Worm (Caenorhabditis elegans) whole organism, L4 larva: ENCODE measurements around the gene F47C12.13.

Experiments used
- D1046.2 ChIP-seq: fragments of 200-800 bp; sonication (Bioruptor generic); IDR thresholded peaks from 2 replicates; pipeline ENCODE4 v1.3.6; 2022; ENCODE audit warnings: missing genetic modification characterization, missing compliant biosample characterization
- F10B5.3 ChIP-seq: sonication (generic microtip); optimal IDR thresholded peaks from 2 replicates; lab custom pipeline; 2016; ENCODE audit warnings: mild to moderate bottlenecking, missing genetic modification characterization, missing compliant biosample characterization
- F26F4.8 ChIP-seq: fragments of 200-800 bp; sonication (Bioruptor generic); conservative IDR thresholded peaks from 2 replicates; pipeline ENCODE4 v1.3.6; 2022; ENCODE audit warnings: missing genetic modification characterization, missing compliant biosample characterization
- F37D6.2 ChIP-seq: sonication (generic microtip); optimal IDR thresholded peaks from 2 replicates; lab custom pipeline; 2016; ENCODE audit warnings: mild to moderate bottlenecking, missing genetic modification characterization, missing compliant biosample characterization
- F44E2.7 ChIP-seq: fragments of 200-800 bp; sonication (Bioruptor generic); IDR thresholded peaks from 2 replicates; pipeline ENCODE4 v2.1.2; 2022; ENCODE audit warnings: missing genetic modification characterization, missing compliant biosample characterization
- R02D3.7 ChIP-seq: fragments of 150-350 bp; sonication (generic microtip); optimal IDR thresholded peaks from 3 replicates; lab custom pipeline; 2014; ENCODE audit warnings: missing biosample characterization, missing genetic modification characterization
- Y5F2A.4 ChIP-seq: fragments of 200-800 bp; sonication (Bioruptor generic); optimal IDR thresholded peaks from 2 replicates; lab custom pipeline; 2018; ENCODE audit warnings: mild to moderate bottlenecking, missing genetic modification characterization, missing compliant biosample characterization
- ZK337.2 ChIP-seq: fragments of 200-800 bp; sonication (Bioruptor generic); IDR thresholded peaks from 2 replicates; pipeline ENCODE4 v1.3.6; 2022; ENCODE audit warnings: missing genetic modification reagents, missing genetic modification characterization, missing compliant biosample characterization
- aha-1 ChIP-seq: fragments of 150-350 bp; peaks from one replicate; lab custom pipeline; 2014; ENCODE audit warnings: missing biosample characterization, missing genetic modification characterization
- aly-2 ChIP-seq: sonication (generic microtip); optimal IDR thresholded peaks from 2 replicates; lab custom pipeline; 2018; ENCODE audit warnings: missing biosample characterization, missing genetic modification characterization
- arid-1 ChIP-seq: fragments of 200-800 bp; sonication (Bioruptor generic); conservative IDR thresholded peaks from 2 replicates; pipeline ENCODE4 v1.3.6; 2022; ENCODE audit warnings: missing genetic modification reagents, missing genetic modification characterization, missing compliant biosample characterization
- attf-4 ChIP-seq: sonication (generic microtip); optimal IDR thresholded peaks from 3 replicates; lab custom pipeline; 2017; ENCODE audit warnings: missing biosample characterization, missing genetic modification characterization
- ceh-28 ChIP-seq: fragments of 150-350 bp; optimal IDR thresholded peaks from 2 replicates; lab custom pipeline; 2014; ENCODE audit warnings: missing biosample characterization, missing genetic modification reagents, missing genetic modification characterization
- ceh-44 ChIP-seq: fragments of 200-800 bp; sonication (Bioruptor generic); IDR thresholded peaks from 2 replicates; pipeline ENCODE4 v1.3.6; 2022; ENCODE audit warnings: missing genetic modification reagents, missing genetic modification characterization, missing compliant biosample characterization
- ces-1 ChIP-seq: fragments of 150-350 bp; sonication (generic microtip); optimal IDR thresholded peaks from 4 replicates; lab custom pipeline; 2014; ENCODE audit warnings: missing biosample characterization, missing genetic modification reagents, missing genetic modification characterization
- daf-19 ChIP-seq: fragments of 200-800 bp; sonication (Bioruptor generic); conservative IDR thresholded peaks from 2 replicates; pipeline ENCODE4 v1.3.6; 2022; ENCODE audit warnings: missing genetic modification characterization, missing compliant biosample characterization
- daf-8 ChIP-seq: fragments of 200-800 bp; sonication (Bioruptor generic); IDR thresholded peaks from 2 replicates; pipeline ENCODE4 v1.3.6; 2022; ENCODE audit warnings: missing genetic modification characterization, missing compliant biosample characterization
- dmd-6 ChIP-seq: fragments of 200-800 bp; sonication (Bioruptor generic); IDR thresholded peaks from 2 replicates; pipeline ENCODE4 v1.3.6; 2022; ENCODE audit warnings: missing genetic modification reagents, missing genetic modification characterization, missing compliant biosample characterization
- dmd-8 ChIP-seq: fragments of 200-800 bp; sonication (Bioruptor generic); IDR thresholded peaks from 2 replicates; pipeline ENCODE4 v1.3.6; 2022; ENCODE audit warnings: missing genetic modification characterization, missing compliant biosample characterization
- dmd-9 ChIP-seq: fragments of 200-800 bp; sonication (Bioruptor generic); IDR thresholded peaks from 2 replicates; pipeline ENCODE4 v1.3.6; 2022; ENCODE audit warnings: missing genetic modification reagents, missing genetic modification characterization, missing compliant biosample characterization
- dpl-1 ChIP-seq: fragments of 150-350 bp; optimal IDR thresholded peaks from 2 replicates; lab custom pipeline; 2014; ENCODE audit warnings: missing biosample characterization, missing genetic modification reagents, missing genetic modification characterization
- fkh-10 ChIP-seq: fragments of 150-350 bp; optimal IDR thresholded peaks from 2 replicates; lab custom pipeline; 2014; ENCODE audit warnings: missing biosample characterization, missing genetic modification reagents, missing genetic modification characterization
- gei-8 ChIP-seq: fragments of 200-800 bp; sonication (Bioruptor generic); optimal IDR thresholded peaks from 2 replicates; lab custom pipeline; 2018; ENCODE audit warnings: mild to moderate bottlenecking, missing genetic modification characterization, missing compliant biosample characterization
- lim-7 ChIP-seq: fragments of 200-800 bp; sonication (Bioruptor generic); IDR thresholded peaks from 2 replicates; pipeline ENCODE4 v1.3.6; 2022; ENCODE audit warnings: missing genetic modification characterization, missing compliant biosample characterization
- lin-1 ChIP-seq: fragments of 200-800 bp; sonication (Bioruptor generic); IDR thresholded peaks from 2 replicates; pipeline ENCODE4 v1.3.6; 2022; ENCODE audit warnings: missing genetic modification reagents, missing genetic modification characterization, missing compliant biosample characterization
- lin-15B ChIP-seq: fragments of 150-350 bp; sonication (generic microtip); optimal IDR thresholded peaks from 3 replicates; lab custom pipeline; 2014; ENCODE audit warnings: missing biosample characterization, missing genetic modification characterization
- lin-38 ChIP-seq: fragments of 200-800 bp; sonication (Bioruptor generic); IDR thresholded peaks from 2 replicates; pipeline ENCODE4 v1.3.6; 2022; ENCODE audit warnings: missing genetic modification reagents, missing genetic modification characterization, missing compliant biosample characterization
- lin-39 ChIP-seq: fragments of 150-350 bp; optimal IDR thresholded peaks from 2 replicates; lab custom pipeline; 2014; ENCODE audit warnings: missing biosample characterization, missing genetic modification reagents, missing genetic modification characterization
- lir-3 ChIP-seq: sonication (generic microtip); optimal IDR thresholded peaks from 2 replicates; lab custom pipeline; 2016; ENCODE audit warnings: mild to moderate bottlenecking, missing genetic modification characterization, missing compliant biosample characterization
- madf-9 ChIP-seq: fragments of 200-800 bp; sonication (Bioruptor generic); conservative IDR thresholded peaks from 2 replicates; pipeline ENCODE4 v1.3.6; 2022; ENCODE audit warnings: missing genetic modification reagents, missing genetic modification characterization, missing compliant biosample characterization
- mdl-1 ChIP-seq, 2 experiments: fragments of 150-350 bp in 1 of 2; sonication (generic microtip) in 1 of 2; optimal IDR thresholded peaks; 2 replicates each; lab custom pipeline; 2014 to 2017; ENCODE audit warnings: missing biosample characterization in 2 of 2, missing genetic modification characterization in 2 of 2
- mep-1 ChIP-seq: fragments of 150-350 bp; sonication (generic microtip); optimal IDR thresholded peaks from 3 replicates; lab custom pipeline; 2014; ENCODE audit warnings: missing biosample characterization, missing genetic modification characterization
- mxl-2 ChIP-seq: fragments of 200-800 bp; sonication (Bioruptor generic); conservative IDR thresholded peaks from 2 replicates; pipeline ENCODE4 v1.3.6; 2022; ENCODE audit warnings: missing genetic modification reagents, missing genetic modification characterization, missing compliant biosample characterization
- php-3 ChIP-seq: fragments of 200-800 bp; sonication (Bioruptor generic); IDR thresholded peaks from 2 replicates; pipeline ENCODE4 v1.3.6; 2022; ENCODE audit warnings: missing genetic modification reagents, missing genetic modification characterization, missing compliant biosample characterization
- pqm-1 ChIP-seq: sonication (generic microtip); optimal IDR thresholded peaks from 2 replicates; lab custom pipeline; 2017; ENCODE audit warnings: missing biosample characterization, missing genetic modification characterization
- rbr-2 ChIP-seq: sonication (generic microtip); optimal IDR thresholded peaks from 2 replicates; lab custom pipeline; 2016; ENCODE audit warnings: missing genotype, missing genetic modification characterization, missing compliant biosample characterization
- saeg-2 ChIP-seq: fragments of 200-800 bp; sonication (Bioruptor generic); IDR thresholded peaks from 2 replicates; pipeline ENCODE4 v1.3.6; 2022; ENCODE audit warnings: missing genetic modification reagents, missing genetic modification characterization, missing compliant biosample characterization
- set-16 ChIP-seq: fragments of 200-800 bp; sonication (Bioruptor generic); IDR thresholded peaks from 2 replicates; pipeline ENCODE4 v1.3.6; 2022; ENCODE audit warnings: missing genetic modification reagents, missing genetic modification characterization, missing compliant biosample characterization
- snpc-1.2 ChIP-seq: fragments of 200-800 bp; sonication (Bioruptor generic); IDR thresholded peaks from 2 replicates; pipeline ENCODE4 v1.3.6; 2022; ENCODE audit warnings: missing genetic modification reagents, missing genetic modification characterization, missing compliant biosample characterization
- snpc-4 ChIP-seq: fragments of 150-350 bp; optimal IDR thresholded peaks from 2 replicates; lab custom pipeline; 2014; ENCODE audit warnings: missing biosample characterization, missing genetic modification characterization
- tag-97 ChIP-seq: fragments of 200-800 bp; sonication (Bioruptor generic); IDR thresholded peaks from 2 replicates; pipeline ENCODE4 v1.3.6; 2022; ENCODE audit warnings: missing genetic modification characterization, missing compliant biosample characterization
- unc-130 ChIP-seq: sonication (generic microtip); optimal IDR thresholded peaks from 2 replicates; lab custom pipeline; 2016; ENCODE audit warnings: missing genetic modification reagents, missing genetic modification characterization, missing compliant biosample characterization
- unc-62 ChIP-seq, 3 experiments: fragments of 150-350 bp in 1 of 3; sonication (generic microtip); optimal IDR thresholded peaks in 2 of 3; peaks in 1 of 3; 1 replicate in 1 of 3; 2 replicates in 2 of 3; lab custom pipeline; 2014 to 2017; ENCODE audit warnings: missing biosample characterization in 3 of 3, missing genetic modification characterization in 3 of 3, missing genetic modification reagents in 3 of 3, missing genotype in 1 of 3
- vab-7 ChIP-seq: fragments of 200-800 bp; sonication (Bioruptor generic); IDR thresholded peaks from 2 replicates; pipeline ENCODE4 v1.3.6; 2022; ENCODE audit warnings: missing genetic modification reagents, missing genetic modification characterization, missing compliant biosample characterization
- zag-1 ChIP-seq: fragments of 150-350 bp; optimal IDR thresholded peaks from 2 replicates; lab custom pipeline; 2014; ENCODE audit warnings: missing biosample characterization, missing genetic modification characterization
- zip-11 ChIP-seq: fragments of 200-800 bp; sonication (Bioruptor generic); IDR thresholded peaks from 2 replicates; pipeline ENCODE4 v1.3.6; 2022; ENCODE audit warnings: missing genetic modification characterization, missing compliant biosample characterization
- ztf-7 ChIP-seq: fragments of 150-350 bp; optimal IDR thresholded peaks from 2 replicates; lab custom pipeline; 2014; ENCODE audit warnings: missing biosample characterization, missing genetic modification characterization

Gene F47C12.13

DNA sequence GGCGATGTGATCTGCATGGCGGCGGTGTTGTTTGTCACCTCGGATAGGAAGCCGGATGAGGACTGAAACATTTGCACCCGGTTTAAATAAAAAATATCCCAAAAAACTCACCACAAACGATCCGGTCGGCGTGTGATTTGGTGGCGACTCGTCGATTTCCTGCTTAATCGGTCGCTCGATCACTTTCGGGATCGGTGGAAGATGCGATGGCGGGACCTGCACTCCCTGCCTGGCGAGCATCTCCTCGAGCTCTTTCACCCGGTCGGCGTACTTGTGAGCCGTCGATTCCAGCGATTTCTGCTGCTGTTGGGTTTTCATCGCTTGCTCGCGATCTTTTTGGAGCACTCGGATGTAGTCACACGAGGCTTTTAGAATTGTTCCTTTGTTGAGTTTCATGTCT lies 22.5 kb upstream of the F47C12.13 start:
- no peak for TF ChIP-seq tag-97 (GFP tag; lab: Robert Waterston, UW)
- TF ChIP-seq snpc-1.2 (GFP tag; lab: Robert Waterston, UW), result peak; percentile 6; the same call in 1 of the 2 replicates
- TF ChIP-seq snpc-4 (tag; lab: Kevin White, UChicago), result no peak
- TF ChIP-seq lim-7 (GFP tag; lab: Robert Waterston, UW), result no peak
- TF ChIP-seq set-16, result peak; percentile 84
- TF ChIP-seq dmd-9, result 0 out of 2 replicates have a peak, but pooled peaks have one; percentile 53
- TF ChIP-seq vab-7, result no peak

ce11 chrIV:4015660-4016059 lies 21.4 kb upstream of the F47C12.13 start:
- TF ChIP-seq aha-1 (tag; lab: Kevin White, UChicago), result peak; percentile 82
- TF ChIP-seq ZK337.2 (GFP tag; lab: Robert Waterston, UW), result no peak
- no peak for TF ChIP-seq dpl-1
- TF ChIP-seq unc-62 (GFP tag; optimal IDR thresholded peaks at IDR 0.05 in 1 of 2; lab: Kevin White, UChicago), result peak in 1 of 2 experiments; percentile 97
- no peak for TF ChIP-seq unc-62 (tag; optimal IDR thresholded peaks at IDR 0.05; lab: Kevin White, UChicago)
- no peak for TF ChIP-seq mdl-1 (tag; optimal IDR thresholded peaks at IDR 0.05; lab: Kevin White, UChicago)

DNA sequence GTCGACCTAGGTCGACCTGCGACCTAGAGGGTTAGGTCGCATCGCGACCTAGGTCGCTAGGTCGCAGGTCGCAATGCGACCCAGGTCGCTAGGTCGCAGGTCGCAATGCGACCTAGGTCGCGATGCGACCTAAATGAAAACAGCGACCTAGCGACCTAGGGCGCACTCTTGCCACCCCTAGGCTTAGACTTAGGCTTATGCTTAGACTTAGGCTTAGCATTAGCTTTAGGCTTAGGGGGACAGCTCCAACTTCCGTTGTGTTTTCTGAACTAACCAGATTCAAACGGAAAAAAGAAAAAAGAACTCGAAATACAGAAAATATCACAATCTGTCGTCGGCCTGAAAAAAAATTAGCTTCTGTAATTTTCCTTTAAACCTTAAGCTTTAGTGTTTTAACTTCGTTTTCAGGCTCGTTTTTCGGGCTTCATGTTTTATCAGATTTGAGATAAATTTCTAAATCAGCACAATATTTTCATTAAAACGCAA lies 20.2 kb upstream of the F47C12.13 start:
- no peak for TF ChIP-seq pqm-1 (tag; lab: Kevin White, UChicago)
- TF ChIP-seq php-3 (GFP tag; lab: Robert Waterston, UW), result 0 out of 2 replicates have a peak, but pooled peaks have one; percentile 41
- TF ChIP-seq lin-39 (tag; lab: Kevin White, UChicago), result no peak
- no peak for TF ChIP-seq aly-2
- TF ChIP-seq ztf-7, result no peak
- TF ChIP-seq mep-1 (tag; lab: Kevin White, UChicago), result no peak
- no peak for TF ChIP-seq ces-1 (GFP tag; lab: Kevin White, UChicago)
- no peak for TF ChIP-seq lin-1 (GFP tag; lab: Robert Waterston, UW)
- TF ChIP-seq attf-4 (tag; lab: Kevin White, UChicago), result no peak
- no peak for TF ChIP-seq saeg-2 (GFP tag; lab: Robert Waterston, UW)
- no peak for TF ChIP-seq rbr-2 (tag; lab: Kevin White, UChicago)
- TF ChIP-seq F44E2.7 (GFP tag; lab: Robert Waterston, UW), result 0 out of 2 replicates have a peak, but pooled peaks have one; percentile 39
- no peak for TF ChIP-seq lir-3
- TF ChIP-seq dmd-9, result no peak
- TF ChIP-seq daf-19 (GFP tag; lab: Robert Waterston, UW), result 0 out of 2 replicates have a peak, but pooled peaks have one; percentile 31
- TF ChIP-seq fkh-10 (GFP tag; lab: Kevin White, UChicago), result no peak
- TF ChIP-seq unc-62 (GFP tag; optimal IDR thresholded peaks at IDR 0.05 in 1 of 2; lab: Kevin White, UChicago), result peak in 1 of 2 experiments; percentile 56
- TF ChIP-seq unc-62 (tag; optimal IDR thresholded peaks at IDR 0.05; lab: Kevin White, UChicago), result no peak
- no peak for TF ChIP-seq unc-130 (GFP tag; lab: Kevin White, UChicago)
- 0 out of 2 replicates have a peak, but pooled peaks have one; percentile 8 for TF ChIP-seq F26F4.8 (GFP tag; lab: Robert Waterston, UW)
- no peak for TF ChIP-seq zag-1 (tag; lab: Kevin White, UChicago)
- TF ChIP-seq F10B5.3, result no peak
- peak; percentile 14; the same call in 1 of the 2 replicates for TF ChIP-seq dmd-6
- no peak for TF ChIP-seq zip-11 (GFP tag; lab: Robert Waterston, UW)
- TF ChIP-seq daf-8 (GFP tag; lab: Robert Waterston, UW), result no peak
- TF ChIP-seq arid-1 (GFP tag; lab: Robert Waterston, UW), result peak; percentile 13; the same call in 1 of the 2 replicates
- TF ChIP-seq ceh-28 (tag; lab: Kevin White, UChicago), result no peak
- TF ChIP-seq gei-8 (GFP tag; lab: Kevin White, UChicago), result no peak
- TF ChIP-seq mxl-2, result no peak
- TF ChIP-seq set-16, result peak; percentile 70
- TF ChIP-seq dmd-8, result 0 out of 2 replicates have a peak, but pooled peaks have one; percentile 46
- TF ChIP-seq D1046.2 (GFP tag; lab: Robert Waterston, UW), result no peak
- TF ChIP-seq lin-15B, result no peak
- no peak for TF ChIP-seq ceh-44 (GFP tag; lab: Robert Waterston, UW)
- TF ChIP-seq lin-38 (GFP tag; lab: Robert Waterston, UW), result peak; percentile 59
- no peak for TF ChIP-seq madf-9 (GFP tag; lab: Robert Waterston, UW)
- no peak for TF ChIP-seq F37D6.2 (tag; lab: Kevin White, UChicago)
- no peak for TF ChIP-seq ZK337.2 (GFP tag; lab: Robert Waterston, UW)
- no peak for TF ChIP-seq Y5F2A.4 (GFP tag; lab: Kevin White, UChicago)
- no peak for TF ChIP-seq tag-97 (GFP tag; lab: Robert Waterston, UW)
- no peak for TF ChIP-seq R02D3.7
